Worm (Caenorhabditis elegans) whole organism, young adult: Measurements from ENCODE around the gene C54C6.4.

Source experiments
- B0019.2 ChIP-seq: fragments of 200-800 bp; sonication (Bioruptor generic); conservative IDR thresholded peaks from 2 replicates; pipeline ENCODE4 v1.3.6; 2022; ENCODE audit warnings: missing genetic modification reagents, missing genetic modification characterization, missing compliant biosample characterization
- C17E4.6 ChIP-seq: fragments of 200-800 bp; sonication (Bioruptor generic); IDR thresholded peaks from 2 replicates; pipeline ENCODE4 v1.3.6; 2022; ENCODE audit warnings: missing genetic modification reagents, missing genetic modification characterization, missing compliant biosample characterization
- F37B4.10 ChIP-seq: fragments of 200-800 bp; sonication (Bioruptor generic); IDR thresholded peaks from 2 replicates; pipeline ENCODE4 v1.3.6; 2022; ENCODE audit warnings: missing genetic modification characterization, missing compliant biosample characterization
- F49E8.2 ChIP-seq: sonication (generic microtip); optimal IDR thresholded peaks from 3 replicates; lab custom pipeline; 2017; ENCODE audit warnings: missing genetic modification characterization, mild to moderate bottlenecking, missing compliant biosample characterization, antibody characterized with exemption, moderate library complexity; ENCODE audit not compliant: insufficient read depth
- F57A8.1 ChIP-seq: fragments of 200-800 bp; sonication (Bioruptor generic); optimal IDR thresholded peaks from 2 replicates; lab custom pipeline; 2018; ENCODE audit warnings: mild to moderate bottlenecking, missing genetic modification characterization, moderate library complexity, missing compliant biosample characterization
- T26A5.8 ChIP-seq: sonication (generic microtip); optimal IDR thresholded peaks from 2 replicates; lab custom pipeline; 2016; ENCODE audit warnings: missing genetic modification characterization, missing compliant biosample characterization
- Y79H2A.3 ChIP-seq: fragments of 200-800 bp; sonication (Bioruptor generic); conservative IDR thresholded peaks from 2 replicates; pipeline ENCODE4 v1.3.6; 2022; ENCODE audit warnings: missing genetic modification reagents, missing genetic modification characterization, missing compliant biosample characterization
- aptf-2 ChIP-seq: fragments of 200-800 bp; sonication (Bioruptor generic); conservative IDR thresholded peaks from 2 replicates; pipeline ENCODE4 v1.3.6; 2022; ENCODE audit warnings: missing genetic modification reagents, missing genetic modification characterization, missing compliant biosample characterization
- aptf-3 ChIP-seq: fragments of 200-800 bp; sonication (Bioruptor generic); IDR thresholded peaks from 2 replicates; pipeline ENCODE4 v1.3.6; 2022; ENCODE audit warnings: missing genetic modification characterization, missing compliant biosample characterization
- atf-7 ChIP-seq: sonication (generic microtip); optimal IDR thresholded peaks from 2 replicates; lab custom pipeline; 2017; ENCODE audit warnings: mild to moderate bottlenecking, missing genetic modification characterization, missing compliant biosample characterization
- attf-3 ChIP-seq: fragments of 200-800 bp; sonication (Bioruptor generic); conservative IDR thresholded peaks from 2 replicates; pipeline ENCODE4 v1.3.6; 2022; ENCODE audit warnings: missing genetic modification reagents, missing genetic modification characterization, missing compliant biosample characterization
- attf-6 ChIP-seq: fragments of 200-800 bp; sonication (Bioruptor generic); IDR thresholded peaks from 2 replicates; pipeline ENCODE4 v1.3.6; 2022; ENCODE audit warnings: missing genetic modification reagents, missing genetic modification characterization, missing compliant biosample characterization
- ccch-3 ChIP-seq: fragments of 200-800 bp; sonication (Bioruptor generic); optimal IDR thresholded peaks from 2 replicates; lab custom pipeline; 2018; ENCODE audit warnings: mild to moderate bottlenecking, missing genetic modification characterization, missing compliant biosample characterization
- ceh-58 ChIP-seq: fragments of 200-800 bp; sonication (Bioruptor generic); IDR thresholded peaks from 2 replicates; pipeline ENCODE4 v1.3.6; 2022; ENCODE audit warnings: missing genetic modification characterization, missing compliant biosample characterization
- dpff-1 ChIP-seq: sonication (generic microtip); optimal IDR thresholded peaks from 2 replicates; lab custom pipeline; 2017; ENCODE audit warnings: mild to moderate bottlenecking, missing genetic modification characterization, missing compliant biosample characterization
- hlh-12 ChIP-seq: sonication (generic microtip); optimal IDR thresholded peaks from 2 replicates; lab custom pipeline; 2016; ENCODE audit warnings: missing genetic modification characterization, missing compliant biosample characterization
- hlh-26 ChIP-seq: fragments of 200-800 bp; sonication (Bioruptor generic); conservative IDR thresholded peaks from 2 replicates; pipeline ENCODE4 v1.3.6; 2022; ENCODE audit warnings: missing genetic modification reagents, missing genetic modification characterization, missing compliant biosample characterization
- hmg-1.2 ChIP-seq: fragments of 200-800 bp; sonication (Bioruptor generic); IDR thresholded peaks from 2 replicates; pipeline ENCODE4 v1.3.6; 2022; ENCODE audit warnings: missing genetic modification reagents, missing genetic modification characterization, missing compliant biosample characterization
- let-526 ChIP-seq: fragments of 200-800 bp; sonication (Bioruptor generic); IDR thresholded peaks from 2 replicates; pipeline ENCODE4 v1.3.6; 2022; ENCODE audit warnings: missing genetic modification reagents, missing genetic modification characterization, missing compliant biosample characterization
- lin-26 ChIP-seq: fragments of 200-800 bp; sonication (Bioruptor generic); IDR thresholded peaks from 2 replicates; pipeline ENCODE4 v1.3.6; 2022; ENCODE audit warnings: missing genetic modification reagents, missing genetic modification characterization, missing compliant biosample characterization
- lin-35 ChIP-seq, 3 experiments: fragments of 150-350 bp in 2 of 3; sonication (generic microtip) in 1 of 3; optimal IDR thresholded peaks; 2 replicates each; lab custom pipeline; 2014 to 2018; ENCODE audit warnings: missing biosample characterization in 3 of 3, missing genetic modification characterization in 3 of 3, missing genetic modification reagents in 3 of 3
- lsl-1 ChIP-seq: fragments of 200-800 bp; sonication (Bioruptor generic); optimal IDR thresholded peaks from 2 replicates; lab custom pipeline; 2018; ENCODE audit warnings: mild to moderate bottlenecking, missing genetic modification characterization, moderate library complexity, missing compliant biosample characterization
- madf-10 ChIP-seq: sonication (generic microtip); optimal IDR thresholded peaks from 2 replicates; lab custom pipeline; 2016; ENCODE audit warnings: mild to moderate bottlenecking, missing genetic modification characterization, missing compliant biosample characterization
- madf-3 ChIP-seq: fragments of 200-800 bp; sonication (Bioruptor generic); IDR thresholded peaks from 2 replicates; pipeline ENCODE4 v1.3.6; 2022; ENCODE audit warnings: missing genetic modification reagents, missing genetic modification characterization, missing compliant biosample characterization
- mcd-1 ChIP-seq: fragments of 200-800 bp; sonication (Bioruptor generic); IDR thresholded peaks from 2 replicates; pipeline ENCODE4 v1.3.6; 2022; ENCODE audit warnings: missing genetic modification reagents, missing genetic modification characterization, missing compliant biosample characterization
- nfya-1 ChIP-seq: sonication (generic microtip); optimal IDR thresholded peaks from 2 replicates; lab custom pipeline; 2017; ENCODE audit warnings: antibody characterized with exemption, missing compliant biosample characterization, missing genetic modification characterization, borderline replicate concordance; ENCODE audit not compliant: insufficient read depth
- nhr-27 ChIP-seq: fragments of 200-800 bp; sonication (Bioruptor generic); optimal IDR thresholded peaks from 2 replicates; lab custom pipeline; 2018; ENCODE audit warnings: mild to moderate bottlenecking, missing genetic modification characterization, moderate library complexity, missing compliant biosample characterization
- rec-8 ChIP-seq, 2 experiments: sonication (generic microtip); optimal IDR thresholded peaks; 2 replicates each; lab custom pipeline; 2016; ENCODE audit warnings: mild to moderate bottlenecking in 2 of 2, missing genetic modification characterization in 2 of 2, missing genetic modification reagents in 2 of 2, missing genotype in 2 of 2, missing biosample characterization in 1 of 2, missing compliant biosample characterization in 1 of 2, moderate library complexity in 1 of 2
- rpc-1 ChIP-seq, 2 experiments: fragments of 150-350 bp in 1 of 2; sonication (generic microtip) in 1 of 2; optimal IDR thresholded peaks; 2 replicates each; lab custom pipeline; 2014 to 2018; ENCODE audit warnings: missing biosample characterization in 1 of 2, missing genetic modification characterization in 1 of 2, missing genetic modification reagents in 1 of 2, missing genotype in 1 of 2
- snpc-1.3 ChIP-seq: sonication (generic microtip); optimal IDR thresholded peaks from 2 replicates; lab custom pipeline; 2017; ENCODE audit warnings: missing genetic modification characterization, mild to moderate bottlenecking, missing compliant biosample characterization, antibody characterized with exemption, moderate library complexity, missing genotype, missing genetic modification reagents; ENCODE audit not compliant: insufficient read depth
- somi-1 ChIP-seq: fragments of 200-800 bp; sonication (Bioruptor generic); optimal IDR thresholded peaks from 2 replicates; lab custom pipeline; 2018; ENCODE audit warnings: mild to moderate bottlenecking, missing genetic modification characterization, missing compliant biosample characterization
- tbp1 ChIP-seq: fragments of 200-800 bp; sonication (Bioruptor generic); optimal IDR thresholded peaks from 2 replicates; lab custom pipeline; 2018; ENCODE audit warnings: mild to moderate bottlenecking, missing genetic modification characterization, missing compliant biosample characterization
- tlf-1 ChIP-seq: fragments of 200-800 bp; sonication (Bioruptor generic); optimal IDR thresholded peaks from 2 replicates; lab custom pipeline; 2018; ENCODE audit warnings: mild to moderate bottlenecking, missing genetic modification characterization, missing compliant biosample characterization
- ztf-18 ChIP-seq: sonication (generic microtip); optimal IDR thresholded peaks from 2 replicates; lab custom pipeline; 2016; ENCODE audit warnings: missing genotype, mild to moderate bottlenecking, missing genetic modification characterization, missing compliant biosample characterization
- ztf-25 ChIP-seq: fragments of 200-800 bp; sonication (Bioruptor generic); IDR thresholded peaks from 2 replicates; pipeline ENCODE4 v1.3.6; 2022; ENCODE audit warnings: missing genetic modification reagents, missing genetic modification characterization, missing compliant biosample characterization
- ztf-3 ChIP-seq: fragments of 200-800 bp; sonication (Bioruptor generic); optimal IDR thresholded peaks from 2 replicates; lab custom pipeline; 2018; ENCODE audit warnings: mild to moderate bottlenecking, missing genetic modification characterization, missing compliant biosample characterization
- ztf-6 ChIP-seq: fragments of 200-800 bp; sonication (Bioruptor generic); IDR thresholded peaks from 2 replicates; pipeline ENCODE4 v1.3.6; 2022; ENCODE audit warnings: missing genetic modification reagents, missing genetic modification characterization, missing compliant biosample characterization

Gene C54C6.4

DNA sequence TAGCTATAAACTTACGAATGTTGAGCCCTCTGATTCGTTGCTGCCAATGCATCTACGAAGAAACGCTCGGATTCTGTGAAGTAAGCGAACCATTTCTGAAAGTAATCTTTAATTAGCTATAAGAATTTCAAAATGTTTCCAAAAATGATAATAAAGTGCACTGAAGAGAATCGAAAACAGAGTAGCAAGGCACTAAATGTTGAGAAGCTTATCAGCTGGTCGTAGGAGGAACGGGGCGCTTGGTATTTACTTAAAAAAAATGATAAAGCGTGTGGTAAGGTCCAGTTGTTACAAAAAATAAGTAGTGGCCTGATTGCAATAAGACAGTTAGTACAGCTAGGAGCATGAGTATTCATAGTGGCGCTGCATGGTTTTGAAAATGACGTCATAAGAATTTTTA is 7.1 kb upstream of the C54C6.4 start, which contains the start of gene C54C6.7 (continued):
- TF ChIP-seq C17E4.6 (no peak), rpc-1 (optimal IDR thresholded peaks at IDR 0.05; lab: Kevin White, UChicago) (no peak), rpc-1 (tag; optimal IDR thresholded peaks at IDR 0.05; lab: Kevin White, UChicago) (no peak), rec-8 (tag; optimal IDR thresholded peaks at IDR 0.05; lab: Kevin White, UChicago) (no peak)

DNA sequence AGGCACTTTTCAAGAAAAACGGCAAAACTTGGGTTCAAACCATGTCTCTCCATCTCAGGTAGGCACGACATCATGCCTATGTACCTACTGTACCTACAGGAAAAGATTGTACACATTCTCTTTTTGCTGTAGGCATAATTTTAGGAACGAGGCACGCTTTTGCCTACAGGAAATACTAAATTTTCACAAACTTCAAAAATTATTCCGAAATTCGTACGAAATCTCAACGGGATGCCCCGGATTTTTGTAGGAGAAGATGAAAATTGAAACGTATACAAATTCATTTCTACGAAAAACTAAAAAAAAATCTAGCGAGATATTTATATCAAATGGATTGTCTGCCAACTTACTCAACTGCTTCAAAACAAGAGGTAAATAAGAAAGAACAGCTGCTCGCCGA is 5.4 kb upstream of the C54C6.4 start, which contains the start of gene C54C6.11:
Gene C54C6.11, plus strand, starts transcription at position 301 of the 400 bp plus-strand sequence.
- TF ChIP-seq ztf-6 (GFP tag; lab: Robert Waterston, UW) (no peak), hlh-12 (tag; lab: Kevin White, UChicago) (no peak), ztf-25 (GFP tag; lab: Robert Waterston, UW) (no peak), madf-10 (tag; lab: Kevin White, UChicago) (no peak), lin-35 (GFP tag; optimal IDR thresholded peaks at IDR 0.05; lab: Kevin White, UChicago) (no peak)

ce11 chrIII:3549750-3550149 is 3.7 kb upstream of the C54C6.4 start, which contains the start of gene C54C6.5:
Gene C54C6.5 (minus strand): TSS chrIII:3549850.
- no peak for TF ChIP-seq Y79H2A.3 (GFP tag; lab: Robert Waterston, UW)
- no peak for TF ChIP-seq mcd-1 (GFP tag; lab: Robert Waterston, UW)
- no peak for TF ChIP-seq dpff-1 (tag; lab: Kevin White, UChicago)
- no peak for TF ChIP-seq somi-1 (GFP tag; lab: Kevin White, UChicago)
- no peak for TF ChIP-seq madf-3 (GFP tag; lab: Robert Waterston, UW)
- no peak for TF ChIP-seq F57A8.1 (GFP tag; lab: Kevin White, UChicago)
- no peak for TF ChIP-seq tlf-1
- TF ChIP-seq atf-7 (tag; lab: Kevin White, UChicago): no peak
- no peak for TF ChIP-seq snpc-1.3
- TF ChIP-seq nfya-1 (tag; lab: Kevin White, UChicago): no peak

ce11 chrIII:3550364-3550763 is 3.1 kb upstream of the C54C6.4 start:
- TF ChIP-seq attf-3 (GFP tag; lab: Robert Waterston, UW) (no peak), nhr-27 (tag; lab: Kevin White, UChicago) (no peak), aptf-3 (GFP tag; lab: Robert Waterston, UW) (no peak), aptf-2 (GFP tag; lab: Robert Waterston, UW) (no peak), hlh-26 (GFP tag; lab: Robert Waterston, UW) (no peak), ztf-3 (GFP tag; lab: Kevin White, UChicago) (no peak), ccch-3 (no peak), madf-3 (GFP tag; lab: Robert Waterston, UW) (no peak), F49E8.2 (no peak), tbp1 (GFP tag; lab: Kevin White, UChicago) (no peak), F37B4.10 (GFP tag; lab: Robert Waterston, UW) (no peak), lin-26 (no peak), T26A5.8 (tag; lab: Kevin White, UChicago) (no peak), attf-6 (no peak), ceh-58 (no peak), lsl-1 (GFP tag; lab: Kevin White, UChicago) (no peak), B0019.2 (GFP tag; lab: Robert Waterston, UW) (no peak), hmg-1.2 (GFP tag; lab: Robert Waterston, UW) (no peak), ztf-18 (no peak), let-526 (no peak)
